Worm (Caenorhabditis elegans) whole organism, L2 larva: ENCODE results near the gene str-18.

Experiments used
- F13H6.1 ChIP-seq: sonication (generic microtip); optimal IDR thresholded peaks from 2 replicates; lab custom pipeline; 2016; ENCODE audit warnings: missing genetic modification characterization, missing compliant biosample characterization
- Y55F3AM.14 ChIP-seq: fragments of 200-800 bp; sonication (Bioruptor generic); optimal IDR thresholded peaks from 2 replicates; lab custom pipeline; 2018; ENCODE audit warnings: mild to moderate bottlenecking, missing genetic modification characterization, missing compliant biosample characterization
- ZK546.5 ChIP-seq: sonication (generic microtip); optimal IDR thresholded peaks from 2 replicates; lab custom pipeline; 2017; ENCODE audit warnings: missing biosample characterization, missing genetic modification characterization
- alr-1 ChIP-seq: fragments of 150-350 bp; optimal IDR thresholded peaks from 2 replicates; lab custom pipeline; 2014; ENCODE audit warnings: missing biosample characterization, missing genetic modification characterization
- ama-1 ChIP-seq: fragments of 150-350 bp; optimal IDR thresholded peaks from 2 replicates; lab custom pipeline; 2018; ENCODE audit warnings: inconsistent platforms
- ceh-16 ChIP-seq: fragments of 150-350 bp; optimal IDR thresholded peaks from 2 replicates; lab custom pipeline; 2014; ENCODE audit warnings: missing biosample characterization, missing genetic modification characterization
- ceh-82 ChIP-seq: fragments of 150-350 bp; optimal IDR thresholded peaks from 2 replicates; lab custom pipeline; 2014; ENCODE audit warnings: missing biosample characterization, missing genetic modification characterization
- crh-2 ChIP-seq: sonication (generic microtip); optimal IDR thresholded peaks from 2 replicates; lab custom pipeline; 2017; ENCODE audit warnings: missing biosample characterization, missing genetic modification characterization
- dmd-4 ChIP-seq: sonication (generic microtip); optimal IDR thresholded peaks from 2 replicates; lab custom pipeline; 2017; ENCODE audit warnings: missing biosample characterization, missing genetic modification characterization
- egl-27 ChIP-seq: sonication (generic microtip); optimal IDR thresholded peaks from 3 replicates; lab custom pipeline; 2017; ENCODE audit warnings: missing biosample characterization, missing genetic modification reagents, missing genetic modification characterization
- elt-1 ChIP-seq: fragments of 150-350 bp; optimal IDR thresholded peaks from 2 replicates; lab custom pipeline; 2014; ENCODE audit warnings: missing biosample characterization, missing genetic modification characterization
- elt-3 ChIP-seq: sonication (generic microtip); optimal IDR thresholded peaks from 2 replicates; lab custom pipeline; 2017; ENCODE audit warnings: missing biosample characterization, missing genetic modification characterization
- fos-1 ChIP-seq: fragments of 150-350 bp; optimal IDR thresholded peaks from 2 replicates; lab custom pipeline; 2014; ENCODE audit warnings: missing biosample characterization, missing genetic modification characterization
- lin-11 ChIP-seq: fragments of 150-350 bp; sonication (generic microtip); optimal IDR thresholded peaks from 2 replicates; lab custom pipeline; 2014; ENCODE audit warnings: missing biosample characterization, missing genetic modification characterization, inconsistent platforms, mixed read lengths
- lin-39 ChIP-seq: fragments of 150-350 bp; optimal IDR thresholded peaks from 2 replicates; lab custom pipeline; 2014; ENCODE audit warnings: missing biosample characterization, missing genetic modification reagents, missing genetic modification characterization
- lsy-2 ChIP-seq, 2 experiments: fragments of 150-350 bp in 1 of 2; sonication (generic microtip) in 1 of 2; optimal IDR thresholded peaks; 2 replicates each; lab custom pipeline; 2014 to 2017; ENCODE audit warnings: missing biosample characterization in 2 of 2, missing genetic modification characterization in 2 of 2
- mab-5 ChIP-seq: fragments of 150-350 bp; optimal IDR thresholded peaks from 2 replicates; lab custom pipeline; 2014; ENCODE audit warnings: missing biosample characterization, missing genetic modification characterization
- mdl-1 ChIP-seq, 2 experiments: fragments of 150-350 bp in 1 of 2; sonication (generic microtip) in 1 of 2; optimal IDR thresholded peaks; 2 replicates each; lab custom pipeline; 2017; ENCODE audit warnings: missing biosample characterization in 2 of 2, missing genetic modification characterization in 2 of 2
- nhr-10 ChIP-seq: sonication (generic microtip); optimal IDR thresholded peaks from 2 replicates; lab custom pipeline; 2017; ENCODE audit warnings: missing biosample characterization, missing genetic modification characterization
- nhr-11 ChIP-seq: fragments of 150-350 bp; optimal IDR thresholded peaks from 2 replicates; lab custom pipeline; 2014; ENCODE audit warnings: missing biosample characterization, missing genetic modification characterization
- nhr-129 ChIP-seq: fragments of 150-350 bp; optimal IDR thresholded peaks from 2 replicates; lab custom pipeline; 2014; ENCODE audit warnings: missing biosample characterization, missing genetic modification characterization
- nhr-21 ChIP-seq: fragments of 150-350 bp; optimal IDR thresholded peaks from 2 replicates; lab custom pipeline; 2014; ENCODE audit warnings: missing biosample characterization, missing genetic modification characterization
- nhr-237 ChIP-seq: fragments of 150-350 bp; optimal IDR thresholded peaks from 2 replicates; lab custom pipeline; 2014; ENCODE audit warnings: missing biosample characterization, missing genetic modification characterization
- nhr-25 ChIP-seq: fragments of 150-350 bp; sonication (generic microtip); optimal IDR thresholded peaks from 3 replicates; lab custom pipeline; 2014; ENCODE audit warnings: missing biosample characterization, missing genetic modification characterization
- nhr-6 ChIP-seq: fragments of 150-350 bp; optimal IDR thresholded peaks from 2 replicates; lab custom pipeline; 2014; ENCODE audit warnings: missing biosample characterization, missing genetic modification characterization
- nhr-77 ChIP-seq: fragments of 150-350 bp; optimal IDR thresholded peaks from 2 replicates; lab custom pipeline; 2014; ENCODE audit warnings: missing biosample characterization, missing genetic modification characterization
- peb-1 ChIP-seq: fragments of 150-350 bp; optimal IDR thresholded peaks from 2 replicates; lab custom pipeline; 2014; ENCODE audit warnings: missing biosample characterization, missing genetic modification characterization
- sem-4 ChIP-seq: fragments of 150-350 bp; optimal IDR thresholded peaks from 2 replicates; lab custom pipeline; 2014; ENCODE audit warnings: missing biosample characterization, missing genetic modification reagents, missing genetic modification characterization
- skn-1 ChIP-seq: sonication (generic microtip); optimal IDR thresholded peaks from 2 replicates; lab custom pipeline; 2017; ENCODE audit warnings: missing biosample characterization, missing genetic modification characterization
- sma-3 ChIP-seq: sonication (generic microtip); optimal IDR thresholded peaks from 2 replicates; lab custom pipeline; 2016; ENCODE audit warnings: missing genetic modification reagents, missing genetic modification characterization, missing compliant biosample characterization
- sma-9 ChIP-seq, 2 experiments: fragments of 150-350 bp in 1 of 2; sonication (generic microtip) in 1 of 2; optimal IDR thresholded peaks; 2 replicates each; lab custom pipeline; 2014 to 2016; ENCODE audit warnings: missing genetic modification characterization in 2 of 2, mild to moderate bottlenecking in 1 of 2, missing biosample characterization in 1 of 2, missing compliant biosample characterization in 1 of 2, missing genetic modification reagents in 1 of 2, moderate library complexity in 1 of 2
- snpc-4 ChIP-seq: fragments of 150-350 bp; optimal IDR thresholded peaks from 2 replicates; lab custom pipeline; 2014; ENCODE audit warnings: missing biosample characterization, missing genetic modification characterization
- unc-39 ChIP-seq: fragments of 150-350 bp; optimal IDR thresholded peaks from 2 replicates; lab custom pipeline; 2014; ENCODE audit warnings: missing biosample characterization, missing genetic modification characterization
- unc-62 ChIP-seq: fragments of 150-350 bp; optimal IDR thresholded peaks from 2 replicates; lab custom pipeline; 2014; ENCODE audit warnings: missing biosample characterization, missing genetic modification reagents, missing genetic modification characterization
- ztf-11 ChIP-seq: sonication (generic microtip); optimal IDR thresholded peaks from 2 replicates; lab custom pipeline; 2017; ENCODE audit warnings: missing biosample characterization, missing genetic modification characterization

Gene str-18

ce11 chrV:15715636-15716035, 26.1 kb downstream of the str-18 start:
- TF ChIP-seq F13H6.1 (no peak), mab-5 (no peak), ztf-11 (tag; lab: Kevin White, UChicago) (no peak)
- TF ChIP-seq, all 48 proteins: peak for 0

- TF ChIP-seq unc-62 (GFP tag; lab: Kevin White, UChicago): no peak
- TF ChIP-seq elt-1 (tag; lab: Kevin White, UChicago): no peak
- no peak for TF ChIP-seq ceh-82 (tag; lab: Kevin White, UChicago)
- TF ChIP-seq elt-3 (tag; lab: Kevin White, UChicago): no peak
- no peak for TF ChIP-seq nhr-11 (tag; lab: Kevin White, UChicago)
- TF ChIP-seq, all 48 proteins: peak for 0
Measured at ce11 chrV:15712385-15712784, 29.4 kb downstream of the str-18 start.

ce11 chrV:15711898-15712297, 29.9 kb downstream of the str-18 start, which contains the start of gene str-101:
TSS of gene str-101 (minus strand) at chrV:15711998.
- TF ChIP-seq alr-1 (tag; lab: Kevin White, UChicago) (no peak), unc-62 (GFP tag; lab: Kevin White, UChicago) (no peak), ZK546.5 (tag; lab: Kevin White, UChicago) (no peak), ceh-16 (no peak), F13H6.1 (no peak), nhr-77 (tag; lab: Kevin White, UChicago) (no peak), lin-11 (tag; lab: Kevin White, UChicago) (no peak), nhr-21 (tag; lab: Kevin White, UChicago) (no peak), nhr-11 (tag; lab: Kevin White, UChicago) (no peak), snpc-4 (tag; lab: Kevin White, UChicago) (no peak), unc-39 (no peak)

- TF ChIP-seq skn-1 (tag; lab: Kevin White, UChicago): no peak
- no peak for TF ChIP-seq lin-11 (tag; lab: Kevin White, UChicago)
- no peak for TF ChIP-seq mdl-1 (tag; optimal IDR thresholded peaks at IDR 0.05; lab: Kevin White, UChicago)
- no peak for TF ChIP-seq elt-1 (tag; lab: Kevin White, UChicago)
- no peak for TF ChIP-seq peb-1 (tag; lab: Kevin White, UChicago)
- no peak for TF ChIP-seq ceh-82 (tag; lab: Kevin White, UChicago)
Measured at ce11 chrV:15710401-15710800, 31.4 kb downstream of the str-18 start, which contains the start of gene Y6E2A.1. TSS of gene Y6E2A.1 (minus strand) at chrV:15710501.

ce11 chrV:15707982-15708381, 33.8 kb downstream of the str-18 start:
- TF ChIP-seq nhr-25 (tag; lab: Kevin White, UChicago): peak; percentile 67
- TF ChIP-seq nhr-77 (tag; lab: Kevin White, UChicago): no peak
- no peak for TF ChIP-seq mab-5
- no peak for TF ChIP-seq ceh-16
- TF ChIP-seq sem-4: no peak
- no peak for TF ChIP-seq elt-1 (tag; lab: Kevin White, UChicago)
- TF ChIP-seq dmd-4 (tag; lab: Kevin White, UChicago): no peak
- peak; percentile 36 for TF ChIP-seq crh-2 (tag; lab: Kevin White, UChicago)
- peak; percentile 6 for TF ChIP-seq nhr-129 (tag; lab: Kevin White, UChicago)
- TF ChIP-seq fos-1 (tag; lab: Kevin White, UChicago): no peak
- TF ChIP-seq snpc-4 (tag; lab: Kevin White, UChicago): no peak
- TF ChIP-seq alr-1 (tag; lab: Kevin White, UChicago): no peak
- TF ChIP-seq nhr-10 (tag; lab: Kevin White, UChicago): no peak
- TF ChIP-seq nhr-6 (tag; lab: Kevin White, UChicago): no peak
- TF ChIP-seq nhr-237: no peak
- no peak for TF ChIP-seq Y55F3AM.14
- no peak for TF ChIP-seq lsy-2 (tag; optimal IDR thresholded peaks at IDR 0.05; lab: Kevin White, UChicago)
- TF ChIP-seq nhr-21 (tag; lab: Kevin White, UChicago): peak; percentile 13
- no peak for TF ChIP-seq lin-11 (tag; lab: Kevin White, UChicago)
- TF ChIP-seq lin-39: no peak
- no peak for TF ChIP-seq unc-39
- TF ChIP-seq sma-3 (GFP tag; lab: Kevin White, UChicago): peak; percentile 46
- TF ChIP-seq egl-27 (tag; lab: Kevin White, UChicago): peak; percentile 20
- TF ChIP-seq unc-62 (GFP tag; lab: Kevin White, UChicago): no peak
- TF ChIP-seq sma-9 (GFP tag; optimal IDR thresholded peaks at IDR 0.05; lab: Kevin White, UChicago): peak; percentile 85
- no peak for TF ChIP-seq sma-9 (tag; optimal IDR thresholded peaks at IDR 0.05; lab: Kevin White, UChicago)
- no peak for TF ChIP-seq ama-1 (lab: Kevin White, UChicago)
